Fruit fly (Drosophila melanogaster): ENCODE results near the gene yellow-e.
A peak's percentile ranks its signal among the peaks of the same experiment; 100 is the strongest.

yellow-e gene

dm6 chr3R:13400902-13401721, 14.0 kb downstream of the yellow-e start (continued):
- TF ChIP-seq CG16779 (tag; optimal IDR thresholded peaks at IDR 0.05) (peak; percentile 90), dac (GFP tag; optimal IDR thresholded peaks at IDR 0.05) (peak; percentile 82), Ets21C (GFP tag; optimal IDR thresholded peaks at IDR 0.05) (peak; percentile 90), fkh (GFP tag; optimal IDR thresholded peaks at IDR 0.05) (peak; percentile 18), CG6854 (GFP tag; optimal IDR thresholded peaks at IDR 0.05) (peak; percentile 68), achi (GFP tag; optimal IDR thresholded peaks at IDR 0.05) (peak; percentile 93), CG10631 (GFP tag; optimal IDR thresholded peaks at IDR 0.05) (peak; percentile 95), CG4318 (GFP tag; optimal IDR thresholded peaks at IDR 0.05) (peak; percentile 91), ss (GFP tag; optimal IDR thresholded peaks at IDR 0.05) (peak; percentile 91 to 93), CG31627 (GFP tag; optimal IDR thresholded peaks at IDR 0.05) (peak; percentile 93)

- TF ChIP-seq Sox14 (GFP tag; optimal IDR thresholded peaks at IDR 0.05) (no peak), Eip78C (GFP tag) (no peak), Ets96B (tag; optimal IDR thresholded peaks at IDR 0.05) (no peak), Sox102F (GFP tag; optimal IDR thresholded peaks at IDR 0.05) (no peak), CG1621 (tag; optimal IDR thresholded peaks at IDR 0.05) (no peak), Hr39 (GFP tag; optimal IDR thresholded peaks at IDR 0.05) (no peak), Eip75B (GFP tag; optimal IDR thresholded peaks at IDR 0.05) (no peak), Ets21C (GFP tag; optimal IDR thresholded peaks at IDR 0.05) (no peak), CG4318 (GFP tag; optimal IDR thresholded peaks at IDR 0.05) (no peak), CG11294 (GFP tag; IDR thresholded peaks at IDR 0.05) (no peak)
Measured at dm6 chr3R:13397535-13397934, 17.6 kb downstream of the yellow-e start, which contains the start of gene CG14377. Gene CG14377 (plus strand): TSS chr3R:13397835.

dm6 chr3R:13397040-13397439, 18.0 kb downstream of the yellow-e start, which contains the start of gene CG14374:
Gene CG14374 (minus strand): TSS chr3R:13397140.
- no peak for TF ChIP-seq CG6276 (GFP tag; optimal IDR thresholded peaks at IDR 0.05)
- TF ChIP-seq topi (GFP tag; optimal IDR thresholded peaks at IDR 0.05): no peak
- TF ChIP-seq CG16779 (tag; optimal IDR thresholded peaks at IDR 0.05): no peak
- TF ChIP-seq ss (GFP tag; optimal IDR thresholded peaks at IDR 0.05): no peak
- no peak for TF ChIP-seq vri (GFP tag; optimal IDR thresholded peaks at IDR 0.05)
- no peak for TF ChIP-seq lz (GFP tag; optimal IDR thresholded peaks at IDR 0.05)
- TF ChIP-seq CG11762 (GFP tag; optimal IDR thresholded peaks at IDR 0.05; ENCODE audit: insufficient read depth): no peak
- no peak for TF ChIP-seq fkh (GFP tag; optimal IDR thresholded peaks at IDR 0.05)
- TF ChIP-seq fd85E (GFP tag; optimal IDR thresholded peaks at IDR 0.05): no peak
- TF ChIP-seq Sox102F (GFP tag; optimal IDR thresholded peaks at IDR 0.05): no peak
- TF ChIP-seq CG9139 (GFP tag; optimal IDR thresholded peaks at IDR 0.05): no peak
- TF ChIP-seq CG11902 (GFP tag; optimal IDR thresholded peaks at IDR 0.05): no peak
- no peak for TF ChIP-seq CG4318 (GFP tag; optimal IDR thresholded peaks at IDR 0.05)
- TF ChIP-seq Blimp-1 (GFP tag; optimal IDR thresholded peaks at IDR 0.05): no peak
- no peak for TF ChIP-seq OdsH (GFP tag; optimal IDR thresholded peaks at IDR 0.05)
- no peak for TF ChIP-seq CG8119 (GFP tag; IDR thresholded peaks at IDR 0.05)
- TF ChIP-seq Hr4 (GFP tag; optimal IDR thresholded peaks at IDR 0.05): no peak
- no peak for TF ChIP-seq Ets21C (GFP tag; optimal IDR thresholded peaks at IDR 0.05)
- no peak for TF ChIP-seq CG3032 (tag; optimal IDR thresholded peaks at IDR 0.05)
- no peak for TF ChIP-seq spab (GFP tag; optimal IDR thresholded peaks at IDR 0.05)

DNA sequence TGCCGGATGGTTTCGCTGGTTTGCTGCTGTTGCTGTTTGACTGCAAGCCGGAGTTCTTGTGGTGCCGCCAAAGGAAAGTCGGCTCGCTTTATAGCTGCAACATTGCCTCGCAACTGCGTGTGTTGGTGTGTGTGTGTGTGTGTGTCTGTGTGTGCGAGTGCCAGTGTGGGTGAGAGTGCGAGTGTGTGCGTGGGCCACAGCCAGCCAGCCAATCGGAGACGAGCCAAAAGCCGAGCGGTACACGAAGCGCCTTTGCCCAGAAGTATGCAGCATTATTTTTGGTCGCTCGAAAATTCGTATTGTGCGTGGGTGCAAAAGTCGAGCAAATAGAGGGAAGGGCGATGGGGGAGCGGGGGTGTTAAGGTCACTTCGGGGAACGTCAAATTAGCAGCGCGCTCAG, 20.0 kb downstream of the yellow-e start, which contains the start of gene CCHa2:
Gene CCHa2, minus strand, starts transcription at position 65 of the 400 bp plus-strand sequence.
- TF ChIP-seq CG1621 (tag; optimal IDR thresholded peaks at IDR 0.05): no peak
- TF ChIP-seq CG7368 (GFP tag; optimal IDR thresholded peaks at IDR 0.05): no peak
- no peak for TF ChIP-seq OdsH (GFP tag; optimal IDR thresholded peaks at IDR 0.05)
- no peak for TF ChIP-seq Ets96B (tag; optimal IDR thresholded peaks at IDR 0.05)
- TF ChIP-seq CG6854 (GFP tag; optimal IDR thresholded peaks at IDR 0.05): no peak
- no peak for TF ChIP-seq CG9139 (GFP tag; optimal IDR thresholded peaks at IDR 0.05)
- no peak for TF ChIP-seq lz (GFP tag; optimal IDR thresholded peaks at IDR 0.05)
- TF ChIP-seq CG3032 (tag; optimal IDR thresholded peaks at IDR 0.05): no peak
- no peak for TF ChIP-seq salr (GFP tag; optimal IDR thresholded peaks at IDR 0.05)
- no peak for TF ChIP-seq esn (GFP tag; optimal IDR thresholded peaks at IDR 0.05)
- no peak for TF ChIP-seq CG8119 (GFP tag; IDR thresholded peaks at IDR 0.05)
- no peak for TF ChIP-seq CG34406 (GFP tag; optimal IDR thresholded peaks at IDR 0.05)
- no peak for TF ChIP-seq CG31627 (GFP tag; optimal IDR thresholded peaks at IDR 0.05)
- TF ChIP-seq Eip93F (GFP tag; optimal IDR thresholded peaks at IDR 0.05): no peak

Measured in whole organism, prepupa.